Worm (Caenorhabditis elegans) whole organism, L1 larva: ENCODE results near the gene C53B7.3.

Experiments
- alr-1 ChIP-seq: fragments of 200-800 bp; sonication (Bioruptor generic); optimal IDR thresholded peaks from 2 replicates; lab custom pipeline; 2018; ENCODE audit warnings: borderline replicate concordance, mild to moderate bottlenecking, missing genetic modification characterization, missing compliant biosample characterization
- ama-1 ChIP-seq: fragments of 150-350 bp; optimal IDR thresholded peaks from 2 replicates; lab custom pipeline; 2014
- fos-1 ChIP-seq: fragments of 150-350 bp; optimal IDR thresholded peaks from 2 replicates; lab custom pipeline; 2014; ENCODE audit warnings: missing biosample characterization, missing genetic modification characterization
- lin-39 ChIP-seq: fragments of 150-350 bp; optimal IDR thresholded peaks from 2 replicates; lab custom pipeline; 2014; ENCODE audit warnings: missing biosample characterization, missing genetic modification reagents, missing genetic modification characterization
- nhr-28 ChIP-seq: fragments of 150-350 bp; optimal IDR thresholded peaks from 2 replicates; lab custom pipeline; 2014; ENCODE audit warnings: missing biosample characterization, missing genetic modification characterization
- rnt-1 ChIP-seq: sonication (generic microtip); optimal IDR thresholded peaks from 2 replicates; lab custom pipeline; 2016; ENCODE audit warnings: mild to moderate bottlenecking, missing genetic modification characterization, moderate library complexity, missing compliant biosample characterization
- sox-4 ChIP-seq: sonication (generic microtip); optimal IDR thresholded peaks from 2 replicates; lab custom pipeline; 2016; ENCODE audit warnings: missing genetic modification characterization, missing compliant biosample characterization
- unc-30 ChIP-seq: sonication (generic microtip); optimal IDR thresholded peaks from 2 replicates; lab custom pipeline; 2017; ENCODE audit warnings: missing biosample characterization, missing genetic modification characterization
- ztf-11 ChIP-seq, 2 experiments: sonication (generic microtip); optimal IDR thresholded peaks; 2 replicates each; lab custom pipeline; 2016 to 2017; ENCODE audit warnings: missing genetic modification characterization in 2 of 2, missing biosample characterization in 1 of 2, missing compliant biosample characterization in 1 of 2

DNA sequence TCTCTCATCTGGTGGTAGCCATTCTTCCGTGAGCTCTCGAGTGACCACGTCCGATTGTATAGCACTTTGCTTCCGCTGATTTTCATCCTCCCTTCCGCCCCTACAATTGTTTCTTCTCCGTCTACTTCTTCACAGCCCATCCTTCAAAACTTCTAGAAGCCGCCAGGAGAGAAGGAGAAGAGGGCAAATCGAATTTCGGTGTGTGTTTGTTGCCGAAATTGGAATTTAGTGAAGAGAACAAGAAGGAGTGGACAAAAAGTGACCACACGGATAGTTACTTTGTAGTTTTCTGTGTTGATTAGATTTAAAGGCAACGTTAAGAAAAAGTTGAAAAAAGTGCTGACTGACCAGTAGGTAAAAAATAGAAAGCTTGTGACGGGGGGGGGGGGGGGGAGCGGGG is 48.5 kb downstream of the C53B7.3 start:
- TF ChIP-seq nhr-28 (tag; lab: Kevin White, UChicago) (no peak), fos-1 (tag; lab: Kevin White, UChicago) (no peak), lin-39 (tag; lab: Kevin White, UChicago) (no peak), alr-1 (tag; lab: Kevin White, UChicago) (no peak), ama-1 (no peak), sox-4 (no peak), rnt-1 (no peak), ztf-11 (tag; optimal IDR thresholded peaks at IDR 0.05; lab: Kevin White, UChicago) (no peak), unc-30 (tag; lab: Kevin White, UChicago) (no peak)
